Fruit fly (Drosophila melanogaster): Measurements from ENCODE around the gene CG14275.

dm6 chr2L:8284913-8285619 is 42.2 kb upstream of the CG14275 start:
- TF ChIP-seq Jarid2 (GFP tag; optimal IDR thresholded peaks at IDR 0.05) (no peak), CG17385 (GFP tag; optimal IDR thresholded peaks at IDR 0.05) (peak; percentile 6), z (GFP tag; IDR thresholded peaks at IDR 0.05) (no peak), gsb (GFP tag; IDR thresholded peaks at IDR 0.05) (no peak), CG8944 (GFP tag; optimal IDR thresholded peaks at IDR 0.05) (no peak), CG7963 (GFP tag; IDR thresholded peaks at IDR 0.05; ENCODE audit: partially characterized antibody) (no peak), CHES-1-like (GFP tag; optimal IDR thresholded peaks at IDR 0.05) (no peak)

Data from whole organism, embryonic.